Worm (Caenorhabditis elegans) whole organism, late embryonic: ENCODE results near the gene evl-20.

Experiments
- C08G9.2 ChIP-seq: sonication (generic microtip); optimal IDR thresholded peaks from 2 replicates; lab custom pipeline; 2016; ENCODE audit warnings: mild to moderate bottlenecking, missing genetic modification characterization, moderate library complexity, missing compliant biosample characterization
- K02D7.2 ChIP-seq: sonication (generic microtip); optimal IDR thresholded peaks from 2 replicates; lab custom pipeline; 2017; ENCODE audit warnings: mild to moderate bottlenecking, missing genetic modification characterization, missing compliant biosample characterization
- K09A11.1 ChIP-seq: sonication (generic microtip); optimal IDR thresholded peaks from 2 replicates; lab custom pipeline; 2017; ENCODE audit warnings: antibody characterized with exemption, mild to moderate bottlenecking, missing genetic modification characterization, missing compliant biosample characterization; ENCODE audit not compliant: insufficient read depth
- T23F11.4 ChIP-seq: fragments of 200-800 bp; sonication (Bioruptor generic); optimal IDR thresholded peaks from 2 replicates; lab custom pipeline; 2018; ENCODE audit warnings: mild to moderate bottlenecking, missing genetic modification characterization, missing compliant biosample characterization
- Y22D7AL.16 ChIP-seq: sonication (generic microtip); optimal IDR thresholded peaks from 2 replicates; lab custom pipeline; 2016; ENCODE audit warnings: missing genetic modification characterization, missing compliant biosample characterization
- ceh-14 ChIP-seq: sonication (generic microtip); optimal IDR thresholded peaks from 2 replicates; lab custom pipeline; 2016; ENCODE audit warnings: missing genotype, missing genetic modification characterization, missing compliant biosample characterization
- ceh-18 ChIP-seq: sonication (generic microtip); optimal IDR thresholded peaks from 2 replicates; lab custom pipeline; 2016; ENCODE audit warnings: missing genetic modification characterization, missing compliant biosample characterization
- ceh-2 ChIP-seq: sonication (generic microtip); optimal IDR thresholded peaks from 2 replicates; lab custom pipeline; 2016; ENCODE audit warnings: missing genotype, missing genetic modification characterization, missing compliant biosample characterization
- ceh-22 ChIP-seq: sonication (generic microtip); optimal IDR thresholded peaks from 2 replicates; lab custom pipeline; 2017; ENCODE audit warnings: missing biosample characterization, missing genetic modification characterization
- ceh-34 ChIP-seq: sonication (generic microtip); optimal IDR thresholded peaks from 2 replicates; lab custom pipeline; 2016; ENCODE audit warnings: mild to moderate bottlenecking, missing genetic modification characterization, missing compliant biosample characterization
- ceh-48 ChIP-seq: sonication (generic microtip); optimal IDR thresholded peaks from 2 replicates; lab custom pipeline; 2016; ENCODE audit warnings: missing genetic modification characterization, inconsistent platforms, missing compliant biosample characterization
- dve-1 ChIP-seq: sonication (generic microtip); optimal IDR thresholded peaks from 2 replicates; lab custom pipeline; 2017; ENCODE audit warnings: antibody characterized with exemption, mild to moderate bottlenecking, missing genetic modification characterization, missing compliant biosample characterization
- elt-2 ChIP-seq: sonication (generic microtip); optimal IDR thresholded peaks from 2 replicates; lab custom pipeline; 2016; ENCODE audit warnings: missing genetic modification reagents, missing genetic modification characterization, missing compliant biosample characterization
- fax-1 ChIP-seq: sonication (generic microtip); optimal IDR thresholded peaks from 2 replicates; lab custom pipeline; 2016; ENCODE audit warnings: missing genotype, missing genetic modification characterization, missing compliant biosample characterization
- hlh-13 ChIP-seq: fragments of 200-800 bp; sonication (Bioruptor generic); optimal IDR thresholded peaks from 2 replicates; lab custom pipeline; 2018; ENCODE audit warnings: mild to moderate bottlenecking, missing genetic modification characterization, missing compliant biosample characterization
- hlh-15 ChIP-seq: sonication (generic microtip); optimal IDR thresholded peaks from 2 replicates; lab custom pipeline; 2016; ENCODE audit warnings: missing genetic modification characterization, missing compliant biosample characterization
- lim-6 ChIP-seq: sonication (generic microtip); optimal IDR thresholded peaks from 2 replicates; lab custom pipeline; 2016; ENCODE audit warnings: missing genetic modification characterization, missing compliant biosample characterization
- madf-2 ChIP-seq: sonication (generic microtip); optimal IDR thresholded peaks from 2 replicates; lab custom pipeline; 2017; ENCODE audit warnings: missing genetic modification characterization, missing compliant biosample characterization
- mec-3 ChIP-seq: sonication (generic microtip); optimal IDR thresholded peaks from 2 replicates; lab custom pipeline; 2016; ENCODE audit warnings: borderline replicate concordance, missing genetic modification characterization, missing compliant biosample characterization
- nfya-1 ChIP-seq: sonication (generic microtip); optimal IDR thresholded peaks from 2 replicates; lab custom pipeline; 2017; ENCODE audit warnings: missing genetic modification characterization, mild to moderate bottlenecking, missing compliant biosample characterization, antibody characterized with exemption, moderate library complexity
- odd-2 ChIP-seq: sonication (generic microtip); optimal IDR thresholded peaks from 2 replicates; lab custom pipeline; 2017; ENCODE audit warnings: antibody characterized with exemption, mild to moderate bottlenecking, missing genetic modification characterization, missing compliant biosample characterization
- pat-9 ChIP-seq: fragments of 200-800 bp; sonication (Bioruptor generic); optimal IDR thresholded peaks from 2 replicates; lab custom pipeline; 2018; ENCODE audit warnings: mild to moderate bottlenecking, missing genetic modification characterization, moderate library complexity, missing compliant biosample characterization
- pax-1 ChIP-seq: fragments of 150-350 bp; optimal IDR thresholded peaks from 2 replicates; lab custom pipeline; 2014; ENCODE audit warnings: missing biosample characterization, missing genetic modification characterization
- pha-2 ChIP-seq: sonication (generic microtip); optimal IDR thresholded peaks from 2 replicates; lab custom pipeline; 2017; ENCODE audit warnings: mild to moderate bottlenecking, missing genetic modification characterization, missing compliant biosample characterization
- pha-4 ChIP-seq: fragments of 150-350 bp; optimal IDR thresholded peaks from 2 replicates; lab custom pipeline; 2018; ENCODE audit warnings: missing biosample characterization, missing genetic modification reagents, missing genetic modification characterization
- pqm-1 ChIP-seq: sonication (generic microtip); optimal IDR thresholded peaks from 2 replicates; lab custom pipeline; 2016; ENCODE audit warnings: missing genetic modification characterization, missing compliant biosample characterization
- pros-1 ChIP-seq: fragments of 150-350 bp; optimal IDR thresholded peaks from 2 replicates; lab custom pipeline; 2014; ENCODE audit warnings: missing biosample characterization, missing genetic modification reagents, missing genetic modification characterization
- rnt-1 ChIP-seq: sonication (generic microtip); optimal IDR thresholded peaks from 2 replicates; lab custom pipeline; 2016; ENCODE audit warnings: missing genetic modification characterization, missing compliant biosample characterization
- sox-2 ChIP-seq: fragments of 200-800 bp; sonication (Bioruptor generic); IDR thresholded peaks from 2 replicates; pipeline ENCODE4 v1.3.6; 2022; ENCODE audit warnings: missing genetic modification reagents, missing genetic modification characterization, missing compliant biosample characterization
- tbx-7 ChIP-seq: sonication (generic microtip); optimal IDR thresholded peaks from 2 replicates; lab custom pipeline; 2016; ENCODE audit warnings: missing genotype, missing genetic modification characterization, missing compliant biosample characterization
- unc-3 ChIP-seq, 2 experiments: fragments of 200-800 bp in 1 of 2; sonication (Bioruptor generic) in 1 of 2; sonication (generic microtip) in 1 of 2; conservative IDR thresholded peaks in 1 of 2; optimal IDR thresholded peaks in 1 of 2; 2 replicates each; pipeline versions ENCODE4 v1.3.6 to Lab custom; 2016 to 2022; ENCODE audit warnings: missing compliant biosample characterization in 2 of 2, missing genetic modification characterization in 2 of 2, missing genetic modification reagents in 1 of 2
- unc-42 ChIP-seq: sonication (generic microtip); optimal IDR thresholded peaks from 2 replicates; lab custom pipeline; 2016; ENCODE audit warnings: missing genotype, missing genetic modification characterization, missing compliant biosample characterization
- unc-55 ChIP-seq: sonication (generic microtip); optimal IDR thresholded peaks from 2 replicates; lab custom pipeline; 2017; ENCODE audit warnings: missing biosample characterization, missing genetic modification reagents, missing genetic modification characterization

evl-20 gene

ce11 chrII:8480166-8480565, 36.1 kb downstream of the evl-20 start, which contains the start of gene lact-4:
Gene lact-4, minus strand, starts transcription at chrII:8480478.
- TF ChIP-seq odd-2: no peak
- no peak for TF ChIP-seq pros-1 (tag; lab: Kevin White, UChicago)
- no peak for TF ChIP-seq ceh-34 (tag; lab: Kevin White, UChicago)
- TF ChIP-seq pat-9 (tag; lab: Kevin White, UChicago): no peak
- TF ChIP-seq elt-2 (tag; lab: Kevin White, UChicago): no peak
- TF ChIP-seq hlh-13 (GFP tag; lab: Kevin White, UChicago): no peak
- no peak for TF ChIP-seq C08G9.2 (tag; lab: Kevin White, UChicago)
- no peak for TF ChIP-seq ceh-22 (tag; lab: Kevin White, UChicago)
- no peak for TF ChIP-seq sox-2 (GFP tag; lab: Robert Waterston, UW)
- TF ChIP-seq nfya-1 (tag; lab: Kevin White, UChicago): no peak
- TF ChIP-seq madf-2 (tag; lab: Kevin White, UChicago): no peak

- TF ChIP-seq unc-55 (peak; percentile 30), mec-3 (tag; lab: Kevin White, UChicago) (no peak), T23F11.4 (GFP tag; lab: Kevin White, UChicago) (no peak), pha-2 (tag; lab: Kevin White, UChicago) (no peak), elt-2 (tag; lab: Kevin White, UChicago) (peak; percentile 21), unc-3 (GFP tag; conservative IDR thresholded peaks at IDR 0.05; lab: Robert Waterston, UW) (no peak), unc-3 (tag; optimal IDR thresholded peaks at IDR 0.05; lab: Kevin White, UChicago) (no peak), pqm-1 (tag; lab: Kevin White, UChicago) (no peak), rnt-1 (tag; lab: Kevin White, UChicago) (peak; percentile 11), ceh-18 (tag; lab: Kevin White, UChicago) (no peak), ceh-14 (tag; lab: Kevin White, UChicago) (no peak), ceh-48 (tag; lab: Kevin White, UChicago) (no peak), K02D7.2 (tag; lab: Kevin White, UChicago) (no peak), pax-1 (tag; lab: Kevin White, UChicago) (peak; percentile 74), lim-6 (tag; lab: Kevin White, UChicago) (no peak)
Measured at ce11 chrII:8481033-8481708, 37.1 kb downstream of the evl-20 start.

ce11 chrII:8481731-8482253, 37.7 kb downstream of the evl-20 start, which contains the start of gene M05D6.5:
Gene M05D6.5, minus strand, starts transcription at chrII:8482203.
- TF ChIP-seq ceh-2 (tag; lab: Kevin White, UChicago): no peak

ce11 chrII:8483124-8483792, 39.2 kb downstream of the evl-20 start:
- TF ChIP-seq ceh-48 (tag; lab: Kevin White, UChicago) (no peak), unc-42 (peak; percentile 31), dve-1 (peak; percentile 4), fax-1 (tag; lab: Kevin White, UChicago) (no peak), Y22D7AL.16 (tag; lab: Kevin White, UChicago) (no peak), nfya-1 (tag; lab: Kevin White, UChicago) (peak; percentile 0), ceh-2 (tag; lab: Kevin White, UChicago) (no peak), pha-4 (no peak), K09A11.1 (tag; lab: Kevin White, UChicago) (no peak), tbx-7 (tag; lab: Kevin White, UChicago) (no peak), hlh-15 (tag; lab: Kevin White, UChicago) (no peak), rnt-1 (tag; lab: Kevin White, UChicago) (no peak)
